Fruit fly (Drosophila melanogaster) whole organism, prepupa: ENCODE measurements around the gene CG14515.

Experiments used
- Blimp-1 ChIP-seq: fragments of 200-800 bp; sonication (Bioruptor generic); optimal IDR thresholded peaks from 3 replicates; lab custom pipeline; 2017; ENCODE audit warnings: missing biosample characterization, missing genetic modification characterization, mild to moderate bottlenecking, moderate library complexity, missing genetic modification reagents
- CG10631 ChIP-seq: fragments of 200-800 bp; sonication (Bioruptor generic); optimal IDR thresholded peaks from 2 replicates; lab custom pipeline; 2016; ENCODE audit warnings: missing biosample characterization, missing genetic modification characterization
- CG10669 ChIP-seq: fragments of 200-800 bp; sonication (Bioruptor generic); optimal IDR thresholded peaks from 3 replicates; lab custom pipeline; 2018; ENCODE audit warnings: missing biosample characterization, mild to moderate bottlenecking, missing genetic modification characterization, moderate library complexity
- CG11294 ChIP-seq: fragments of 200-800 bp; sonication (Bioruptor generic); IDR thresholded peaks from 2 replicates; pipeline ENCODE4 v1.3.6; 2022; ENCODE audit warnings: missing biosample characterization, missing genetic modification characterization
- CG11762 ChIP-seq: fragments of 200-800 bp; sonication (Bioruptor generic); optimal IDR thresholded peaks from 3 replicates; lab custom pipeline; 2016; ENCODE audit warnings: missing biosample characterization, missing genetic modification characterization; ENCODE audit not compliant: insufficient read depth
- CG11902 ChIP-seq: fragments of 200-800 bp; sonication (Bioruptor generic); optimal IDR thresholded peaks from 3 replicates; lab custom pipeline; 2016; ENCODE audit warnings: missing biosample characterization, missing genetic modification characterization
- CG15336 ChIP-seq: fragments of 200-800 bp; sonication (Bioruptor generic); IDR thresholded peaks from 2 replicates; pipeline ENCODE4 v1.3.6; 2022; ENCODE audit warnings: missing biosample characterization, missing genetic modification characterization
- CG1621 ChIP-seq: fragments of 200-800 bp; sonication (Bioruptor generic); optimal IDR thresholded peaks from 3 replicates; lab custom pipeline; 2018; ENCODE audit warnings: missing biosample characterization, mild to moderate bottlenecking, missing genetic modification characterization
- CG16779 ChIP-seq: fragments of 200-800 bp; sonication (Bioruptor generic); optimal IDR thresholded peaks from 3 replicates; lab custom pipeline; 2017; ENCODE audit warnings: missing biosample characterization, mild to moderate bottlenecking, missing genetic modification characterization
- CG3032 ChIP-seq: fragments of 200-800 bp; optimal IDR thresholded peaks from 2 replicates; lab custom pipeline; 2019; ENCODE audit warnings: missing biosample characterization, mild to moderate bottlenecking, missing genetic modification characterization, moderate library complexity
- CG31627 ChIP-seq: fragments of 200-800 bp; sonication (Bioruptor generic); optimal IDR thresholded peaks from 3 replicates; lab custom pipeline; 2016; ENCODE audit warnings: missing biosample characterization, missing genetic modification characterization
- CG32006 ChIP-seq: fragments of 200-800 bp; sonication (Bioruptor generic); optimal IDR thresholded peaks from 3 replicates; lab custom pipeline; 2017; ENCODE audit warnings: missing biosample characterization, mild to moderate bottlenecking, missing genetic modification characterization
- CG34406 ChIP-seq: fragments of 200-800 bp; sonication (Bioruptor generic); optimal IDR thresholded peaks from 3 replicates; lab custom pipeline; 2016; ENCODE audit warnings: missing biosample characterization, missing genetic modification characterization
- CG3919 ChIP-seq: fragments of 200-800 bp; sonication (Bioruptor generic); optimal IDR thresholded peaks from 3 replicates; lab custom pipeline; 2016; ENCODE audit warnings: missing biosample characterization, missing genetic modification characterization
- CG6163 ChIP-seq: fragments of 200-800 bp; sonication (Bioruptor generic); IDR thresholded peaks from 3 replicates; pipeline ENCODE4 v1.3.6; 2022; ENCODE audit warnings: missing biosample characterization, missing genetic modification characterization
- CG6276 ChIP-seq: fragments of 200-800 bp; sonication (Bioruptor generic); optimal IDR thresholded peaks from 2 replicates; lab custom pipeline; 2017; ENCODE audit warnings: missing biosample characterization, mild to moderate bottlenecking, missing genetic modification characterization
- CG6792 ChIP-seq: fragments of 200-800 bp; sonication (Bioruptor generic); optimal IDR thresholded peaks from 3 replicates; lab custom pipeline; 2016; ENCODE audit warnings: missing biosample characterization, missing genetic modification characterization
- CG6808 ChIP-seq: fragments of 200-800 bp; sonication (Bioruptor generic); optimal IDR thresholded peaks from 3 replicates; lab custom pipeline; 2017; ENCODE audit warnings: missing biosample characterization, missing genetic modification characterization, mild to moderate bottlenecking, moderate library complexity, missing genetic modification reagents
- CG6854 ChIP-seq: fragments of 200-800 bp; sonication (Bioruptor generic); optimal IDR thresholded peaks from 2 replicates; lab custom pipeline; 2017; ENCODE audit warnings: missing biosample characterization, mild to moderate bottlenecking, missing genetic modification characterization
- CG8119 ChIP-seq: fragments of 200-800 bp; sonication (Bioruptor generic); IDR thresholded peaks from 3 replicates; pipeline ENCODE4 v1.3.6; 2022; ENCODE audit warnings: missing biosample characterization, missing genetic modification characterization
- CG8632 ChIP-seq: fragments of 200-800 bp; sonication (Bioruptor generic); optimal IDR thresholded peaks from 3 replicates; lab custom pipeline; 2016; ENCODE audit warnings: missing biosample characterization, missing genetic modification characterization
- CG9139 ChIP-seq: fragments of 200-800 bp; sonication (Bioruptor generic); optimal IDR thresholded peaks from 3 replicates; lab custom pipeline; 2017; ENCODE audit warnings: missing biosample characterization, mild to moderate bottlenecking, missing genetic modification characterization
- Eip75B ChIP-seq: fragments of 200-800 bp; sonication (Bioruptor generic); optimal IDR thresholded peaks from 3 replicates; lab custom pipeline; 2016; ENCODE audit warnings: missing biosample characterization, missing genetic modification characterization
- Eip78C ChIP-seq: fragments of 200-800 bp; sonication (Bioruptor generic); peaks from one replicate; lab custom pipeline; 2016; ENCODE audit warnings: missing biosample characterization, missing genetic modification characterization
- Ets21C ChIP-seq: fragments of 200-800 bp; sonication (Bioruptor generic); optimal IDR thresholded peaks from 3 replicates; lab custom pipeline; 2016; ENCODE audit warnings: missing biosample characterization, missing genetic modification characterization
- Ets96B ChIP-seq: fragments of 200-800 bp; optimal IDR thresholded peaks from 2 replicates; lab custom pipeline; 2019; ENCODE audit warnings: missing biosample characterization, mild to moderate bottlenecking, missing genetic modification characterization, moderate library complexity
- Gug ChIP-seq: fragments of 200-800 bp; sonication (Bioruptor generic); IDR thresholded peaks from 2 replicates; pipeline ENCODE4 v1.3.6; 2022; ENCODE audit warnings: missing biosample characterization, missing genetic modification characterization
- Hr38 ChIP-seq: sonication (Bioruptor generic); optimal IDR thresholded peaks from 2 replicates; lab custom pipeline; 2016; ENCODE audit warnings: missing biosample characterization, missing genetic modification characterization
- Hr39 ChIP-seq: fragments of 200-800 bp; sonication (Bioruptor generic); optimal IDR thresholded peaks from 2 replicates; lab custom pipeline; 2016; ENCODE audit warnings: missing biosample characterization, missing genetic modification characterization
- Hr4 ChIP-seq: fragments of 200-800 bp; sonication (Bioruptor generic); optimal IDR thresholded peaks from 3 replicates; lab custom pipeline; 2016; ENCODE audit warnings: missing biosample characterization, missing genetic modification characterization
- Met ChIP-seq: fragments of 200-800 bp; sonication (Bioruptor generic); optimal IDR thresholded peaks from 3 replicates; lab custom pipeline; 2016; ENCODE audit warnings: missing biosample characterization, missing genetic modification characterization
- OdsH ChIP-seq: fragments of 200-800 bp; sonication (Bioruptor generic); optimal IDR thresholded peaks from 3 replicates; lab custom pipeline; 2016; ENCODE audit warnings: missing biosample characterization, missing genetic modification characterization
- Smox ChIP-seq: fragments of 200-800 bp; sonication (Bioruptor generic); optimal IDR thresholded peaks from 3 replicates; lab custom pipeline; 2016; ENCODE audit warnings: missing biosample characterization, missing genetic modification characterization
- Sox14 ChIP-seq: fragments of 200-800 bp; sonication (Bioruptor generic); optimal IDR thresholded peaks from 3 replicates; lab custom pipeline; 2016; ENCODE audit warnings: missing biosample characterization, missing genetic modification characterization
- achi ChIP-seq: fragments of 200-800 bp; sonication (Bioruptor generic); optimal IDR thresholded peaks from 3 replicates; lab custom pipeline; 2016; ENCODE audit warnings: missing biosample characterization, missing genetic modification characterization
- acj6 ChIP-seq: fragments of 200-800 bp; sonication (Bioruptor generic); optimal IDR thresholded peaks from 3 replicates; lab custom pipeline; 2016; ENCODE audit warnings: missing biosample characterization, missing genetic modification characterization
- cyc ChIP-seq: fragments of 200-800 bp; sonication (Bioruptor generic); optimal IDR thresholded peaks from 3 replicates; lab custom pipeline; 2016; ENCODE audit warnings: missing biosample characterization, missing genetic modification characterization
- dac ChIP-seq: fragments of 200-800 bp; sonication (Bioruptor generic); optimal IDR thresholded peaks from 2 replicates; lab custom pipeline; 2017; ENCODE audit warnings: missing biosample characterization, mild to moderate bottlenecking, missing genetic modification characterization
- dsx ChIP-seq: fragments of 200-800 bp; optimal IDR thresholded peaks from 3 replicates; lab custom pipeline; 2019; ENCODE audit warnings: missing biosample characterization, mild to moderate bottlenecking, missing genetic modification characterization, moderate library complexity; ENCODE audit not compliant: poor library complexity, severe bottlenecking
- eg ChIP-seq: fragments of 200-800 bp; sonication (Bioruptor generic); IDR thresholded peaks from 3 replicates; pipeline ENCODE4 v1.3.6; 2022; ENCODE audit warnings: missing biosample characterization, missing genetic modification characterization
- esn ChIP-seq: fragments of 200-800 bp; sonication (Bioruptor generic); optimal IDR thresholded peaks from 2 replicates; lab custom pipeline; 2016; ENCODE audit warnings: missing biosample characterization, mild to moderate bottlenecking, missing genetic modification characterization, moderate library complexity
- fd59A ChIP-seq: fragments of 200-800 bp; sonication (Bioruptor generic); optimal IDR thresholded peaks from 2 replicates; lab custom pipeline; 2017; ENCODE audit warnings: missing biosample characterization, mild to moderate bottlenecking, missing genetic modification characterization, missing genetic modification reagents
- fd85E ChIP-seq: fragments of 200-800 bp; sonication (Bioruptor generic); optimal IDR thresholded peaks from 3 replicates; lab custom pipeline; 2016; ENCODE audit warnings: missing biosample characterization, missing genetic modification characterization
- fkh ChIP-seq: fragments of 200-800 bp; sonication (Bioruptor generic); optimal IDR thresholded peaks from 3 replicates; lab custom pipeline; 2017; ENCODE audit warnings: missing biosample characterization, mild to moderate bottlenecking, missing genetic modification characterization, moderate library complexity
- net ChIP-seq: fragments of 200-800 bp; sonication (Bioruptor generic); optimal IDR thresholded peaks from 3 replicates; lab custom pipeline; 2016; ENCODE audit warnings: missing biosample characterization, missing genetic modification characterization
- pdm3 ChIP-seq: fragments of 200-800 bp; sonication (Bioruptor generic); optimal IDR thresholded peaks from 3 replicates; lab custom pipeline; 2016; ENCODE audit warnings: missing biosample characterization, missing genetic modification characterization
- salr ChIP-seq, 2 experiments: fragments of 200-800 bp; sonication (Bioruptor generic); optimal IDR thresholded peaks; 3 replicates each; lab custom pipeline; 2016 to 2018; ENCODE audit warnings: missing biosample characterization in 2 of 2, missing genetic modification characterization in 2 of 2, mild to moderate bottlenecking in 1 of 2
- spab ChIP-seq: fragments of 200-800 bp; sonication (Bioruptor generic); optimal IDR thresholded peaks from 2 replicates; lab custom pipeline; 2017; ENCODE audit warnings: missing biosample characterization, mild to moderate bottlenecking, missing genetic modification characterization, missing genetic modification reagents
- svp ChIP-seq: fragments of 200-800 bp; sonication (Bioruptor generic); peaks from one replicate; lab custom pipeline; 2016; ENCODE audit warnings: missing biosample characterization, missing genetic modification characterization
- topi ChIP-seq: fragments of 200-800 bp; sonication (Bioruptor generic); optimal IDR thresholded peaks from 3 replicates; lab custom pipeline; 2016; ENCODE audit warnings: missing biosample characterization, missing genetic modification characterization
- vri ChIP-seq: fragments of 200-800 bp; sonication (Bioruptor generic); optimal IDR thresholded peaks from 3 replicates; lab custom pipeline; 2016; ENCODE audit warnings: missing biosample characterization, mild to moderate bottlenecking, missing genetic modification characterization

CG14515 gene

dm6 chr3R:29196967-29197611 lies at the start of gene CG14515:
CG14515 (plus strand) TSS chr3R:29197556.
- TF ChIP-seq CG11762 (GFP tag; lab: Kevin White, UChicago) (no peak), eg (GFP tag; lab: Robert Waterston, UW) (no peak; the same call in 2 of the 3 replicates), Sox14 (no peak), net (no peak), CG1621 (no peak), fd85E (GFP tag; lab: Kevin White, UChicago) (no peak), Gug (GFP tag; lab: Robert Waterston, UW) (no peak), CG3032 (no peak), Ets21C (no peak), Smox (GFP tag; lab: Kevin White, UChicago) (no peak), OdsH (GFP tag; lab: Kevin White, UChicago) (no peak), dsx (GFP tag; lab: Kevin White, UChicago) (no peak), Blimp-1 (GFP tag; lab: Kevin White, UChicago) (no peak), CG8119 (GFP tag; lab: Robert Waterston, UW) (no peak; the same call in 2 of the 3 replicates), spab (GFP tag; lab: Kevin White, UChicago) (no peak), CG11902 (GFP tag; lab: Kevin White, UChicago) (no peak), achi (GFP tag; lab: Kevin White, UChicago) (no peak), esn (GFP tag; lab: Kevin White, UChicago) (no peak), Hr38 (GFP tag; lab: Kevin White, UChicago) (no peak), CG34406 (GFP tag; lab: Kevin White, UChicago) (no peak), salr (GFP tag; optimal IDR thresholded peaks at IDR 0.05; lab: Kevin White, UChicago) (no peak), Hr4 (GFP tag; lab: Kevin White, UChicago) (peak; percentile 49), cyc (GFP tag; lab: Kevin White, UChicago) (no peak), Eip75B (no peak), fd59A (GFP tag; lab: Kevin White, UChicago) (no peak), CG6854 (GFP tag; lab: Kevin White, UChicago) (no peak), CG8632 (GFP tag; lab: Kevin White, UChicago) (no peak), CG3919 (GFP tag; lab: Kevin White, UChicago) (no peak), topi (no peak), Met (GFP tag; lab: Kevin White, UChicago) (no peak), CG6792 (no peak), CG10631 (no peak), CG16779 (tag; lab: Kevin White, UChicago) (no peak), CG32006 (peak; percentile 63), acj6 (GFP tag; lab: Kevin White, UChicago) (no peak), Eip78C (peak; percentile 70), CG11294 (no peak), Ets96B (tag; lab: Kevin White, UChicago) (no peak), svp (peak; percentile 20), CG15336 (GFP tag; lab: Robert Waterston, UW) (peak; percentile 40), CG6808 (GFP tag; lab: Kevin White, UChicago) (no peak), vri (GFP tag; lab: Kevin White, UChicago) (no peak), pdm3 (no peak), CG10669 (GFP tag; lab: Kevin White, UChicago) (no peak), CG31627 (no peak), CG6163 (GFP tag; lab: Robert Waterston, UW) (no peak), Hr39 (no peak), CG6276 (GFP tag; lab: Kevin White, UChicago) (peak; percentile 58), dac (GFP tag; lab: Kevin White, UChicago) (no peak), fkh (GFP tag; lab: Kevin White, UChicago) (no peak), CG9139 (no peak)
